Fruit fly (Drosophila melanogaster): ENCODE data around the gene CG32536.

The CG32536 gene

DNA sequence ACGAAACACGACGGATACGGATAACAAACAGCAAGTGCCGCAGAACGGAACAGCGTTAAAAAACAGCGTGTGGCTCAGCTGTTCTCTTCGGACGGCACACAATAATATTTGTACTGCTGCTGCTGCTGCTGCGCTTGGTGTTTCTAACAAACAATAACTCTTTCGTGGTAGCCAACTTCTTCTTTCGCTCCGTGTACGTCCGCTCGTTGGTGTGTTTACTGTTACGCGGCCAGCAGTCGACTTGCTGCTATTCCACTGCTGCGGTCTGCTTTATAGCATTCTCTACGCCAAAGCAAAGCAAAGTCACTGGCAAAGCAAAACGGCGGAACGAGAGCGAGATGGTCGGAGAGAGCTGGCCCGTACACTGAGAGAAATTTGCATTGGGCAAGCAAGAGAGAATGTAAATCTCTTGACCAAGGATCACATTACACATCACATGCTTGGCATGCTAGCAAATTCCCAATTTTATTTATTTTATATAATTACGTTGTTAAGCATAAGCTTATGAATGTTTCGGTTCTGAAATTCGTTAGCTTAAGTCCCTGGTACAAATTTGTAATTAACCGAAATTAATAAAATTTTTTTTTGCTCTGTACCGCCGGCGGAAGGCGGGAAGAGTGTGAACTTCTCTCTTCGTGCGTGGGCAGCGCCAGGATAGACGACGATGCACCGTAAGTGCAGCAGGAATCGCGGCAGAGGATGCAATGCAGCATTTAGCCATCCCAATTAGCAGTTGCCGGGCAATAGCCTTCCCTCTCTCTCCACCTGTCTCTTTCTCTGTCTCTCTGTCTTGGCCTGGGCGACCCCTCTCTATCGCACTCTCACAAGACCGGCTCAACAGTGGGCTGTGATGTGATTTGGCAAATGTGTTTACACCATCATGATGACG lies 45.4 kb upstream of the CG32536 start, which contains the start of gene out (continued):
- TF ChIP-seq CG11902 (GFP tag; optimal IDR thresholded peaks at IDR 0.05), result peak; percentile 86
- TF ChIP-seq CG7368 (GFP tag; optimal IDR thresholded peaks at IDR 0.05), result peak; percentile 90
- peak; percentile 89 for TF ChIP-seq Ets21C (GFP tag; optimal IDR thresholded peaks at IDR 0.05)
- peak; percentile 96 for TF ChIP-seq pdm3 (GFP tag; optimal IDR thresholded peaks at IDR 0.05)
- peak; percentile 94 for TF ChIP-seq CG3032 (tag; optimal IDR thresholded peaks at IDR 0.05)
- peak; percentile 76 for TF ChIP-seq fd85E (GFP tag; optimal IDR thresholded peaks at IDR 0.05)
- peak; percentile 86 for TF ChIP-seq CG9139 (GFP tag; optimal IDR thresholded peaks at IDR 0.05)
- peak; percentile 97 for TF ChIP-seq svp (GFP tag)
- TF ChIP-seq Gug (GFP tag; IDR thresholded peaks at IDR 0.05), result peak; percentile 96
- peak; percentile 95 for TF ChIP-seq CG3919 (GFP tag; optimal IDR thresholded peaks at IDR 0.05)
- peak; percentile 94 for TF ChIP-seq achi (GFP tag; optimal IDR thresholded peaks at IDR 0.05)

DNA sequence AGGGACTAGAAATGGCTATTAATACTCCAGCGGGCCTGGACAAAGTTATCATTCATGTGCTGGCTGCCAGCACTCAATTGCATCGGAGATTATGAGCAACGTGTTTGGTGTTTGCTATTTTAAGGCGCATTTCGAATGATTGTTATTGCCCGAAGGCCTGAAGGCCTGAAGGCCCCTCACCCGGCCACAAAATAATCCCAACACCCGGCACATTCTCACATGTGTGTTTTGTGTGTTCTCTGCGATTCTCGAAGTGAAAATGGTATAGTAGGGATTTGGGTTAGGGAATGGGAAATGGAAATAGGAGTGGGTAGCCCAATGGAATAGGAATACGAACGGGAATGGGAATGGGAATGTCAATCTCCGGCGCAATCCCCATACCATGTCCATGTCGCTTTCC lies 42.2 kb upstream of the CG32536 start:
- no peak for TF ChIP-seq net (GFP tag; optimal IDR thresholded peaks at IDR 0.05)
- TF ChIP-seq CG11294 (GFP tag; IDR thresholded peaks at IDR 0.05), result no peak
- TF ChIP-seq CG8119 (GFP tag; IDR thresholded peaks at IDR 0.05), result no peak
- TF ChIP-seq acj6 (GFP tag; optimal IDR thresholded peaks at IDR 0.05), result no peak
- TF ChIP-seq CG6792 (GFP tag; optimal IDR thresholded peaks at IDR 0.05), result no peak
- no peak for TF ChIP-seq Hr4 (GFP tag; optimal IDR thresholded peaks at IDR 0.05)
- TF ChIP-seq Hr38 (GFP tag; optimal IDR thresholded peaks at IDR 0.05), result no peak
- no peak for TF ChIP-seq spab (GFP tag; optimal IDR thresholded peaks at IDR 0.05)

DNA sequence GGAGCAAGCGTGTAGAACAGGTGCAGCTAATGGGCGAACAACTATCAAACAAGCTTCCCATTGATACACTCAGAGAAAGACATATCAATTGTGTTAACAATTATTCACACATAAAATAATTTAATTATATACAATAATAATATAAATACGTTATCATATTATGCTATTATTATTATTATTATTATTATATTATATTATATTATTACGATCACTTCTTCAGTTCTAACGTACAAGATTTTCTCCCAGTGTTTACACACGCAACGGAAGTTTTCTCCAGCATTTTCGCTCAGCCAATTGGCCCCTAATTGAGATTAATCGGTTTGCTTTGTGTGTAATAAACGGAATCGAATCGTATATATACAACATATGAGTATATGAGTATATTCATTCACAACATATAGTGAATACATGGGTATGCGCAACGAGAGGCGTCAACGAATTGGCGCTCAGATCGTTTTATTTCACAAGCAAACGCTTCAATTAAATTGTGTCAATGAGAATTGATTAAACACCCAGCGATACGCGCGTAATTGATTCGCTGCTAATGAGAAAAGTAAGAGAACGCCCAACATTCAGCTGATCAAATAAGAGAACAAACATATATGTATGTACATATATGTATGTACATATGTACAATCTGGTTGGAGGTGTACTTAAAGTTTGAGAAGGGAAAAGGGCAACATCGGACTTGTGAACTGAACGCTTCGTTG lies 40.5 kb upstream of the CG32536 start:
- TF ChIP-seq Hr38 (GFP tag; optimal IDR thresholded peaks at IDR 0.05), result no peak
- no peak for TF ChIP-seq pdm3 (GFP tag; optimal IDR thresholded peaks at IDR 0.05)
- TF ChIP-seq CG8632 (GFP tag; optimal IDR thresholded peaks at IDR 0.05), result peak; percentile 58
- peak; percentile 7 for TF ChIP-seq esn (GFP tag; optimal IDR thresholded peaks at IDR 0.05)
- TF ChIP-seq CG6792 (GFP tag; optimal IDR thresholded peaks at IDR 0.05), result peak; percentile 29
- TF ChIP-seq Gug (GFP tag; IDR thresholded peaks at IDR 0.05), result peak; percentile 50
- TF ChIP-seq CG10669 (GFP tag; optimal IDR thresholded peaks at IDR 0.05), result peak; percentile 22
- TF ChIP-seq achi (GFP tag; optimal IDR thresholded peaks at IDR 0.05), result peak; percentile 61
- TF ChIP-seq CG8119 (GFP tag; IDR thresholded peaks at IDR 0.05), result peak; percentile 70
- TF ChIP-seq CG6276 (GFP tag; optimal IDR thresholded peaks at IDR 0.05), result peak; percentile 47
- TF ChIP-seq CG3032 (tag; optimal IDR thresholded peaks at IDR 0.05), result peak; percentile 52
- TF ChIP-seq Hr4 (GFP tag; optimal IDR thresholded peaks at IDR 0.05), result no peak
- TF ChIP-seq CG6163 (GFP tag; IDR thresholded peaks at IDR 0.05), result no peak; the same call in 1 of the 3 replicates
- no peak; the same call in 2 of the 3 replicates for TF ChIP-seq eg (GFP tag; IDR thresholded peaks at IDR 0.05)
- peak; percentile 35 for TF ChIP-seq spab (GFP tag; optimal IDR thresholded peaks at IDR 0.05)
- TF ChIP-seq Ets96B (tag; optimal IDR thresholded peaks at IDR 0.05), result peak; percentile 55
- TF ChIP-seq CG7368 (GFP tag; optimal IDR thresholded peaks at IDR 0.05), result peak; percentile 39
- TF ChIP-seq dsx (GFP tag; optimal IDR thresholded peaks at IDR 0.05; ENCODE audit: poor library complexity, severe bottlenecking), result peak; percentile 61
- peak; percentile 28 for TF ChIP-seq CG3919 (GFP tag; optimal IDR thresholded peaks at IDR 0.05)
- peak; percentile 48 for TF ChIP-seq CG16779 (tag; optimal IDR thresholded peaks at IDR 0.05)
- TF ChIP-seq CG34406 (GFP tag; optimal IDR thresholded peaks at IDR 0.05), result peak; percentile 60
- peak; percentile 43 for TF ChIP-seq fkh (GFP tag; optimal IDR thresholded peaks at IDR 0.05)
- peak; percentile 40 for TF ChIP-seq OdsH (GFP tag; optimal IDR thresholded peaks at IDR 0.05)
- TF ChIP-seq CG10631 (GFP tag; optimal IDR thresholded peaks at IDR 0.05), result peak; percentile 64
- peak; percentile 3 for TF ChIP-seq net (GFP tag; optimal IDR thresholded peaks at IDR 0.05)
- TF ChIP-seq Sox15 (GFP tag; optimal IDR thresholded peaks at IDR 0.05), result no peak
- TF ChIP-seq fd59A (GFP tag; optimal IDR thresholded peaks at IDR 0.05), result no peak
- peak; percentile 78 for TF ChIP-seq CG15336 (GFP tag; IDR thresholded peaks at IDR 0.05)
- peak; percentile 3 for TF ChIP-seq CG8319 (GFP tag; optimal IDR thresholded peaks at IDR 0.05)
- no peak for TF ChIP-seq Hr39 (GFP tag; optimal IDR thresholded peaks at IDR 0.05)
- TF ChIP-seq CG4318 (GFP tag; optimal IDR thresholded peaks at IDR 0.05), result peak; percentile 37
- no peak for TF ChIP-seq CG11902 (GFP tag; optimal IDR thresholded peaks at IDR 0.05)
- TF ChIP-seq acj6 (GFP tag; optimal IDR thresholded peaks at IDR 0.05), result peak; percentile 45
- peak; percentile 13 for TF ChIP-seq Blimp-1 (GFP tag; optimal IDR thresholded peaks at IDR 0.05)
- peak; percentile 29 for TF ChIP-seq CG9139 (GFP tag; optimal IDR thresholded peaks at IDR 0.05)
- TF ChIP-seq svp (GFP tag), result peak; percentile 60
- peak; percentile 43 to 59 for TF ChIP-seq ss (GFP tag; optimal IDR thresholded peaks at IDR 0.05)
- peak; percentile 1 for TF ChIP-seq Eip78C (GFP tag)
- peak; percentile 72 for TF ChIP-seq CG32006 (GFP tag; optimal IDR thresholded peaks at IDR 0.05)

All from whole organism, prepupa.